Fruit fly (Drosophila melanogaster) whole organism, pupa: ENCODE measurements around the gene RpS27A.

ENCODE experiments used
- CG13204 ChIP-seq: fragments of 200-800 bp; sonication (Bioruptor generic); optimal IDR thresholded peaks from 2 replicates; lab custom pipeline; 2018; ENCODE audit warnings: missing biosample characterization, mild to moderate bottlenecking, missing genetic modification characterization, moderate library complexity
- CG14655 ChIP-seq: fragments of 200-800 bp; sonication (Bioruptor generic); optimal IDR thresholded peaks from 3 replicates; lab custom pipeline; 2017; ENCODE audit warnings: mild to moderate bottlenecking, missing biosample characterization, missing genetic modification reagents, missing genetic modification characterization
- CG17806 ChIP-seq: fragments of 200-800 bp; sonication (Bioruptor generic); optimal IDR thresholded peaks from 2 replicates; lab custom pipeline; 2018; ENCODE audit warnings: missing biosample characterization, mild to moderate bottlenecking, missing genetic modification characterization, moderate library complexity
- CG8159 ChIP-seq: fragments of 200-800 bp; sonication (Bioruptor generic); optimal IDR thresholded peaks from 3 replicates; lab custom pipeline; 2018; ENCODE audit warnings: missing biosample characterization, mild to moderate bottlenecking, missing genetic modification characterization, moderate library complexity
- Pif1A ChIP-seq: fragments of 200-800 bp; sonication (Bioruptor generic); optimal IDR thresholded peaks from 3 replicates; lab custom pipeline; 2016; ENCODE audit warnings: missing biosample characterization, missing genetic modification characterization
- Pif1B ChIP-seq: fragments of 200-800 bp; sonication (Bioruptor generic); optimal IDR thresholded peaks from 3 replicates; lab custom pipeline; 2016; ENCODE audit warnings: missing biosample characterization, missing genetic modification characterization
- fd96Ca ChIP-seq: fragments of 200-800 bp; sonication (Bioruptor generic); IDR thresholded peaks from 3 replicates; pipeline ENCODE4 v1.3.6; 2022; ENCODE audit warnings: missing biosample characterization, missing genetic modification characterization

dm6 chr2L:10435606-10436160, 27.5 kb downstream of the RpS27A start, which contains the start of the genes TBC1D16 and holn1:
- no peak for TF ChIP-seq CG13204
- no peak for TF ChIP-seq Pif1A (GFP tag; lab: Kevin White, UChicago)
- TF ChIP-seq CG8159 (tag; lab: Kevin White, UChicago), result no peak
- no peak for TF ChIP-seq fd96Ca (GFP tag; lab: Robert Waterston, UW)
- no peak for TF ChIP-seq Pif1B (GFP tag; lab: Kevin White, UChicago)
- no peak for TF ChIP-seq CG17806 (tag; lab: Kevin White, UChicago)
- no peak for TF ChIP-seq CG14655
